Fruit fly (Drosophila melanogaster): ENCODE measurements around the gene CG32022.

CG32022 gene

dm6 chr3L:8696487-8696954 is 24.6 kb downstream of the CG32022 start (continued):
- TF ChIP-seq Blimp-1 (GFP tag; optimal IDR thresholded peaks at IDR 0.05): peak; percentile 60
- peak; percentile 46 for TF ChIP-seq pfk (GFP tag; optimal IDR thresholded peaks at IDR 0.05)
- no peak for TF ChIP-seq trh (GFP tag; optimal IDR thresholded peaks at IDR 0.05)
- no peak for TF ChIP-seq dan (GFP tag; IDR thresholded peaks at IDR 0.05)
- TF ChIP-seq az2 (GFP tag; optimal IDR thresholded peaks at IDR 0.05): peak; percentile 21
- no peak for TF ChIP-seq fru (optimal IDR thresholded peaks at IDR 0.05)
- peak; percentile 28 for TF ChIP-seq tap (tag; optimal IDR thresholded peaks at IDR 0.05)
- no peak for TF ChIP-seq CG3726 (GFP tag; IDR thresholded peaks at IDR 0.05)
- TF ChIP-seq Hr39 (optimal IDR thresholded peaks at IDR 0.05): no peak
- peak; percentile 93 for TF ChIP-seq Med (GFP tag)
- TF ChIP-seq sob (GFP tag; IDR thresholded peaks at IDR 0.05): peak; percentile 74
- TF ChIP-seq CG4707 (GFP tag; optimal IDR thresholded peaks at IDR 0.05): peak; percentile 47
- no peak for TF ChIP-seq pnt (GFP tag; optimal IDR thresholded peaks at IDR 0.05)
- TF ChIP-seq Oli (tag; optimal IDR thresholded peaks at IDR 0.05): peak; percentile 40
- TF ChIP-seq otp (GFP tag; IDR thresholded peaks at IDR 0.05): peak; percentile 63
- TF ChIP-seq Poxn (GFP tag; IDR thresholded peaks at IDR 0.05): no peak
- no peak for TF ChIP-seq hb (GFP tag; IDR thresholded peaks at IDR 0.05; ENCODE audit: partially characterized antibody)
- TF ChIP-seq CG18011 (GFP tag; optimal IDR thresholded peaks at IDR 0.05): no peak
- peak; percentile 33 for TF ChIP-seq lilli (GFP tag; optimal IDR thresholded peaks at IDR 0.05)
- TF ChIP-seq Mad (GFP tag; optimal IDR thresholded peaks at IDR 0.05): peak; percentile 63
- peak; percentile 34 for TF ChIP-seq Max (GFP tag; optimal IDR thresholded peaks at IDR 0.05)
- peak; percentile 4 for TF ChIP-seq Hsf (GFP tag; optimal IDR thresholded peaks at IDR 0.05)
- TF ChIP-seq D19A (tag; optimal IDR thresholded peaks at IDR 0.05): peak; percentile 48
- peak; percentile 97 for TF ChIP-seq crol (GFP tag; IDR thresholded peaks at IDR 0.05)
- TF ChIP-seq CG7928 (GFP tag; optimal IDR thresholded peaks at IDR 0.05): peak; percentile 61
- TF ChIP-seq CG14667 (GFP tag; IDR thresholded peaks at IDR 0.05): no peak
- peak; percentile 71 for TF ChIP-seq kni (GFP tag; optimal IDR thresholded peaks at IDR 0.05)
- 0 out of 2 replicates have a peak, but pooled peaks have one; percentile 28 for TF ChIP-seq dimm (GFP tag; IDR thresholded peaks at IDR 0.05)
- peak; percentile 73 for TF ChIP-seq CG10321 (GFP tag; IDR thresholded peaks at IDR 0.05)
- 0 out of 3 replicates have a peak, but pooled peaks have one; percentile 28 for TF ChIP-seq knrl (GFP tag; IDR thresholded peaks at IDR 0.05; ENCODE audit: partially characterized antibody)
- no peak for TF ChIP-seq tx (GFP tag; optimal IDR thresholded peaks at IDR 0.05)
- TF ChIP-seq ac (GFP tag; optimal IDR thresholded peaks at IDR 0.05): no peak
- TF ChIP-seq CG3847 (GFP tag; IDR thresholded peaks at IDR 0.05): 0 out of 2 replicates have a peak, but pooled peaks have one; percentile 20
- peak; percentile 61 for TF ChIP-seq wek (GFP tag; optimal IDR thresholded peaks at IDR 0.05)
- TF ChIP-seq CG8281 (tag; optimal IDR thresholded peaks at IDR 0.05): peak; percentile 74
- TF ChIP-seq CG3163 (GFP tag; optimal IDR thresholded peaks at IDR 0.05): no peak
- TF ChIP-seq chm (GFP tag; IDR thresholded peaks at IDR 0.05): peak; percentile 57
- TF ChIP-seq CG9727 (GFP tag; optimal IDR thresholded peaks at IDR 0.05): peak; percentile 78
- TF ChIP-seq CG15011 (GFP tag; optimal IDR thresholded peaks at IDR 0.05): peak; percentile 5
- no peak for TF ChIP-seq croc (GFP tag; conservative IDR thresholded peaks at IDR 0.05)
- peak; percentile 88 for TF ChIP-seq CG18599 (GFP tag; optimal IDR thresholded peaks at IDR 0.05)
- TF ChIP-seq CG10979 (tag; optimal IDR thresholded peaks at IDR 0.05): peak; percentile 21
- TF ChIP-seq CG2875 (GFP tag; optimal IDR thresholded peaks at IDR 0.05): peak; percentile 90
- TF ChIP-seq klu (GFP tag; IDR thresholded peaks at IDR 0.05): no peak
- TF ChIP-seq CG7839 (tag; optimal IDR thresholded peaks at IDR 0.05): peak; percentile 33
- 0 out of 4 replicates have a peak, but pooled peaks have one; percentile 13 for TF ChIP-seq Dll (GFP tag; IDR thresholded peaks at IDR 0.05; ENCODE audit: partially characterized antibody)
- TF ChIP-seq Atf6 (GFP tag; IDR thresholded peaks at IDR 0.05): peak; percentile 67
- TF ChIP-seq Rfx (GFP tag; IDR thresholded peaks at IDR 0.05): peak; percentile 57; the same call in 1 of the 2 replicates
- TF ChIP-seq seq (GFP tag; IDR thresholded peaks at IDR 0.05): peak; percentile 69; the same call in 1 of the 2 replicates
- TF ChIP-seq Hmr (GFP tag; optimal IDR thresholded peaks at IDR 0.05): peak; percentile 84
- TF ChIP-seq sens-2 (GFP tag; IDR thresholded peaks at IDR 0.05): 0 out of 2 replicates have a peak, but pooled peaks have one; percentile 38
